Fruit fly (Drosophila melanogaster): ENCODE results near the gene CG11600.

CG11600 gene

DNA sequence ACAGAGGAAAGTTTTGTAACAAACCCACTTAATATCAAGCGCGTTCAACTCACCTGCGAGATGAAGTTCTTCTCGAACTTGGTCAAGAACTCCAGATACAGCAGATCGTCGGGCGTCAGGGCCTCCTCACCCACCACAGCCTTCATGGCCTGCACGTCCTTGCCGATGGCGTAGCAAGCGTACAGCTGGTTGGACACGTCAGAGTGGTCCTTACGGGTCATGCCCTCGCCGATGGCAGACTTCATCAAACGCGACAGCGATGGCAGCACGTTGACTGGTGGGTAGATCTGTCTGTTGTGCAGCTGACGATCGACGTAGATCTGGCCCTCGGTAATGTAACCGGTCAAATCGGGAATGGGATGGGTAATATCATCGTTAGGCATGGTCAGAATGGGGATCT is 11.4 kb upstream of the CG11600 start:
- TF ChIP-seq CG6854 (GFP tag; optimal IDR thresholded peaks at IDR 0.05) (no peak), OdsH (GFP tag; optimal IDR thresholded peaks at IDR 0.05) (no peak), Hr39 (GFP tag; optimal IDR thresholded peaks at IDR 0.05) (no peak), Sox15 (GFP tag; optimal IDR thresholded peaks at IDR 0.05) (no peak), CG10669 (GFP tag; optimal IDR thresholded peaks at IDR 0.05) (no peak), CG1621 (tag; optimal IDR thresholded peaks at IDR 0.05) (no peak)

DNA sequence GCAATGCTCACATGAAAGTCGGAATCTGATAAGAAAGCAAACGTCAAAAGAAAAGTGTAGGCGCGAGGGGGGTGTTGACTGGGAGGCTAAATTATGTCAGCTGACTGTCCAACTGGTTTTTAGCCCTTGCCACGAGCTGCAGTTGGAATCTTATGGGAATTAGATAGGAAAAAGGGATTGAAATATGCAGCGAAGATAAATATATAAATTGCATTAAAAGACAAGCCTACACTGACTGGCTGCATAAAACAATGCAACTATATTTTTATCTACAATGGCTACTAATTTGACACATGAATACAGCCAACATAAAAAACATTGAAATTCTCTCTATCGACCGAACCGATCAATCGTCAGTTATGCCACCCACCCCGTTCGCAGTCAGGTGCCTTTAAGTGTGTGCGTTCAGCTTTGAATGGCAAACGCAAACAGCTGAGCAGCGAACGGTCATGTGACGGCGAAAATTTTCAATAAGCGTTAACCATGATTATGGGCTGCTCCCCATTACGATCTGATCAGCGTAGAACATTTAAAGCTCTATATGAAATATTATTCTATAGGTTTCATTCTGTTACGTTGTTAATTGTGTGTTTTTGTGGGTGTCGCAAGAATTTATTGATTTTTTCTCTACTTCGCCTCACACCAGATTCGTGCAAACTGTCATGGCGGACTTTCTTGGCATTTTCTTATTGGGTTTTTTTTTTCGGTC is 9.5 kb upstream of the CG11600 start:
- TF ChIP-seq CG3919 (GFP tag; optimal IDR thresholded peaks at IDR 0.05) (no peak), vri (GFP tag; optimal IDR thresholded peaks at IDR 0.05) (peak; percentile 87), Eip78C (GFP tag) (peak; percentile 64), fkh (GFP tag; optimal IDR thresholded peaks at IDR 0.05) (peak; percentile 82), achi (GFP tag; optimal IDR thresholded peaks at IDR 0.05) (peak; percentile 3), CG6854 (GFP tag; optimal IDR thresholded peaks at IDR 0.05) (no peak)

dm6 chr3R:12627691-12628148 is 8.6 kb upstream of the CG11600 start, which contains the start of the genes Vha55 and Snx3:
TSS of gene Vha55 (minus strand) at chr3R:12627829.
TSS of gene Snx3 (plus strand) at chr3R:12628031.
- TF ChIP-seq Eip78C (GFP tag) (peak; percentile 27), Eip75B (GFP tag; optimal IDR thresholded peaks at IDR 0.05) (peak; percentile 16), CG3919 (GFP tag; optimal IDR thresholded peaks at IDR 0.05) (peak; percentile 51), Sox14 (GFP tag; optimal IDR thresholded peaks at IDR 0.05) (peak; percentile 58), fd59A (GFP tag; optimal IDR thresholded peaks at IDR 0.05) (no peak), Lpt (GFP tag; optimal IDR thresholded peaks at IDR 0.05) (peak; percentile 4), Ets21C (GFP tag; optimal IDR thresholded peaks at IDR 0.05) (peak; percentile 44), cyc (GFP tag; optimal IDR thresholded peaks at IDR 0.05) (peak; percentile 68), dsx (GFP tag; optimal IDR thresholded peaks at IDR 0.05; ENCODE audit: poor library complexity, severe bottlenecking) (no peak), CG31627 (GFP tag; optimal IDR thresholded peaks at IDR 0.05) (peak; percentile 61), OdsH (GFP tag; optimal IDR thresholded peaks at IDR 0.05) (peak; percentile 30), svp (GFP tag) (peak; percentile 83), vri (GFP tag; optimal IDR thresholded peaks at IDR 0.05) (peak; percentile 76), lz (GFP tag; optimal IDR thresholded peaks at IDR 0.05) (peak; percentile 49), CG11902 (GFP tag; optimal IDR thresholded peaks at IDR 0.05) (peak; percentile 4), salr (GFP tag; optimal IDR thresholded peaks at IDR 0.05) (no peak), CG8119 (GFP tag; IDR thresholded peaks at IDR 0.05) (no peak), CG3032 (tag; optimal IDR thresholded peaks at IDR 0.05) (peak; percentile 51), Gug (GFP tag; IDR thresholded peaks at IDR 0.05) (no peak), CG6163 (GFP tag; IDR thresholded peaks at IDR 0.05) (no peak), topi (GFP tag; optimal IDR thresholded peaks at IDR 0.05) (peak; percentile 48), CG8319 (GFP tag; optimal IDR thresholded peaks at IDR 0.05) (no peak), net (GFP tag; optimal IDR thresholded peaks at IDR 0.05) (no peak), esn (GFP tag; optimal IDR thresholded peaks at IDR 0.05) (peak; percentile 6), CG16779 (tag; optimal IDR thresholded peaks at IDR 0.05) (peak; percentile 19), CG10631 (GFP tag; optimal IDR thresholded peaks at IDR 0.05) (peak; percentile 42), Hr39 (GFP tag; optimal IDR thresholded peaks at IDR 0.05) (peak; percentile 54)

- no peak for TF ChIP-seq CG7368 (GFP tag; optimal IDR thresholded peaks at IDR 0.05)
- TF ChIP-seq dsx (GFP tag; optimal IDR thresholded peaks at IDR 0.05; ENCODE audit: poor library complexity, severe bottlenecking), result peak; percentile 12
- peak; percentile 86 for TF ChIP-seq svp (GFP tag)
Observed at dm6 chr3R:12628395-12628928, 7.9 kb upstream of the CG11600 start.
